Worm (Caenorhabditis elegans) whole organism, mixed stage, embryonic: ENCODE results near the gene F23F1.6.
A peak's percentile ranks its signal among the peaks of the same experiment; 100 is the strongest.

Source experiments
- M03D4.4 ChIP-seq: sonication (generic microtip); optimal IDR thresholded peaks from 2 replicates; lab custom pipeline; 2017; ENCODE audit warnings: mild to moderate bottlenecking, missing genetic modification characterization, missing compliant biosample characterization
- ceh-39 ChIP-seq: fragments of 150-350 bp; optimal IDR thresholded peaks from 2 replicates; lab custom pipeline; 2014; ENCODE audit warnings: missing biosample characterization, missing genetic modification characterization
- ceh-83 ChIP-seq: fragments of 200-800 bp; sonication (Bioruptor generic); optimal IDR thresholded peaks from 2 replicates; lab custom pipeline; 2018; ENCODE audit warnings: mild to moderate bottlenecking, missing genetic modification characterization, missing compliant biosample characterization
- ces-1 ChIP-seq: fragments of 150-350 bp; optimal IDR thresholded peaks from 2 replicates; lab custom pipeline; 2014; ENCODE audit warnings: missing biosample characterization, missing genetic modification reagents, missing genetic modification characterization
- cnd-1 ChIP-seq: fragments of 200-800 bp; sonication (Bioruptor generic); optimal IDR thresholded peaks from 2 replicates; lab custom pipeline; 2018; ENCODE audit warnings: mild to moderate bottlenecking, missing genetic modification characterization, missing compliant biosample characterization
- drap-1 ChIP-seq: fragments of 200-800 bp; sonication (Bioruptor generic); optimal IDR thresholded peaks from 3 replicates; lab custom pipeline; 2018; ENCODE audit warnings: mild to moderate bottlenecking, missing genetic modification characterization, missing compliant biosample characterization
- elt-1 ChIP-seq: sonication (generic microtip); optimal IDR thresholded peaks from 2 replicates; lab custom pipeline; 2017; ENCODE audit warnings: missing genetic modification characterization, mild to moderate bottlenecking, missing compliant biosample characterization, antibody characterized with exemption, moderate library complexity, borderline replicate concordance; ENCODE audit not compliant: insufficient read depth
- elt-3 ChIP-seq: fragments of 150-350 bp; optimal IDR thresholded peaks from 2 replicates; lab custom pipeline; 2014; ENCODE audit warnings: missing biosample characterization, missing genetic modification characterization
- ham-2 ChIP-seq: fragments of 200-800 bp; sonication (Bioruptor generic); optimal IDR thresholded peaks from 2 replicates; lab custom pipeline; 2018; ENCODE audit warnings: mild to moderate bottlenecking, missing genetic modification characterization, missing compliant biosample characterization
- hlh-1 ChIP-seq: fragments of 150-350 bp; optimal IDR thresholded peaks from 2 replicates; lab custom pipeline; 2014; ENCODE audit warnings: missing biosample characterization, missing genetic modification reagents, missing genetic modification characterization
- lin-13 ChIP-seq: fragments of 150-350 bp; optimal IDR thresholded peaks from 2 replicates; lab custom pipeline; 2014; ENCODE audit warnings: missing biosample characterization, missing genetic modification characterization
- lin-32 ChIP-seq: fragments of 200-800 bp; sonication (Bioruptor generic); optimal IDR thresholded peaks from 2 replicates; lab custom pipeline; 2018; ENCODE audit warnings: mild to moderate bottlenecking, missing genetic modification characterization, missing compliant biosample characterization
- lsy-2 ChIP-seq: fragments of 150-350 bp; optimal IDR thresholded peaks from 2 replicates; lab custom pipeline; 2014; ENCODE audit warnings: missing biosample characterization, missing genetic modification characterization
- mep-1 ChIP-seq: fragments of 150-350 bp; optimal IDR thresholded peaks from 2 replicates; lab custom pipeline; 2017; ENCODE audit warnings: missing biosample characterization, missing genetic modification reagents, missing genetic modification characterization, inconsistent platforms
- mls-2 ChIP-seq: sonication (generic microtip); optimal IDR thresholded peaks from 2 replicates; lab custom pipeline; 2016; ENCODE audit warnings: mild to moderate bottlenecking, missing genetic modification characterization, moderate library complexity, missing compliant biosample characterization
- nhr-2 ChIP-seq: fragments of 150-350 bp; optimal IDR thresholded peaks from 2 replicates; lab custom pipeline; 2014; ENCODE audit warnings: missing biosample characterization, missing genetic modification characterization
- nhr-237 ChIP-seq: fragments of 150-350 bp; optimal IDR thresholded peaks from 2 replicates; lab custom pipeline; 2014; ENCODE audit warnings: missing biosample characterization, missing genetic modification characterization
- nhr-76 ChIP-seq: sonication (generic microtip); optimal IDR thresholded peaks from 2 replicates; lab custom pipeline; 2017; ENCODE audit warnings: missing biosample characterization, missing genetic modification characterization
- pha-4 ChIP-seq: fragments of 150-350 bp; optimal IDR thresholded peaks from 2 replicates; lab custom pipeline; 2018; ENCODE audit warnings: missing biosample characterization, missing genetic modification reagents, missing genetic modification characterization
- sem-2 ChIP-seq: fragments of 200-800 bp; sonication (Bioruptor generic); optimal IDR thresholded peaks from 2 replicates; lab custom pipeline; 2018; ENCODE audit warnings: mild to moderate bottlenecking, missing genetic modification characterization, missing compliant biosample characterization
- snpc-4 ChIP-seq: fragments of 150-350 bp; optimal IDR thresholded peaks from 2 replicates; lab custom pipeline; 2014; ENCODE audit warnings: missing biosample characterization, missing genetic modification characterization
- sptf-1 ChIP-seq: sonication (generic microtip); optimal IDR thresholded peaks from 2 replicates; lab custom pipeline; 2017; ENCODE audit warnings: mild to moderate bottlenecking, missing genetic modification characterization, moderate library complexity, missing compliant biosample characterization
- tbx-8 ChIP-seq: fragments of 200-800 bp; sonication (Bioruptor generic); optimal IDR thresholded peaks from 2 replicates; lab custom pipeline; 2018; ENCODE audit warnings: mild to moderate bottlenecking, missing genetic modification characterization, moderate library complexity, missing compliant biosample characterization
- unc-120 ChIP-seq: sonication (generic microtip); optimal IDR thresholded peaks from 2 replicates; lab custom pipeline; 2017; ENCODE audit warnings: missing genetic modification characterization, missing compliant biosample characterization; ENCODE audit not compliant: poor library complexity, severe bottlenecking
- unc-39 ChIP-seq: fragments of 150-350 bp; optimal IDR thresholded peaks from 2 replicates; lab custom pipeline; 2014; ENCODE audit warnings: missing biosample characterization, missing genetic modification characterization
- zip-8 ChIP-seq: fragments of 150-350 bp; optimal IDR thresholded peaks from 2 replicates; lab custom pipeline; 2014; ENCODE audit warnings: missing biosample characterization, missing genetic modification characterization
- ztf-11 ChIP-seq: fragments of 150-350 bp; optimal IDR thresholded peaks from 2 replicates; lab custom pipeline; 2014; ENCODE audit warnings: missing biosample characterization, missing genetic modification characterization

Gene F23F1.6

ce11 chrII:23739-24138 lies 13.4 kb downstream of the F23F1.6 start:
- TF ChIP-seq sem-2 (GFP tag; lab: Kevin White, UChicago) (no peak), lsy-2 (tag; lab: Kevin White, UChicago) (no peak), pha-4 (tag; lab: Kevin White, UChicago) (no peak), hlh-1 (tag; lab: Kevin White, UChicago) (no peak), nhr-2 (tag; lab: Kevin White, UChicago) (no peak)
- TF ChIP-seq, all 35 proteins: peak for 0

ce11 chrII:23025-23424 lies 14.1 kb downstream of the F23F1.6 start, which contains the start of gene sqt-2:
Gene sqt-2, plus strand, starts transcription at chrII:23325.
- TF ChIP-seq nhr-76 (tag; lab: Kevin White, UChicago): no peak
- no peak for TF ChIP-seq ceh-83 (GFP tag; lab: Kevin White, UChicago)
- TF ChIP-seq, all 35 proteins: peak for 0

- TF ChIP-seq unc-39 (tag; lab: Kevin White, UChicago) (no peak), elt-3 (tag; lab: Kevin White, UChicago) (no peak), lsy-2 (tag; lab: Kevin White, UChicago) (no peak), ces-1 (GFP tag; lab: Kevin White, UChicago) (no peak), ceh-39 (tag; lab: Kevin White, UChicago) (no peak), nhr-237 (no peak), mep-1 (tag; lab: Kevin White, UChicago) (no peak), nhr-2 (tag; lab: Kevin White, UChicago) (no peak), unc-120 (tag; lab: Kevin White, UChicago) (no peak), sptf-1 (tag; lab: Kevin White, UChicago) (no peak), drap-1 (GFP tag; lab: Kevin White, UChicago) (no peak), snpc-4 (tag; lab: Kevin White, UChicago) (no peak), cnd-1 (no peak)
Measured at ce11 chrII:21953-22352, 15.2 kb downstream of the F23F1.6 start.

- TF ChIP-seq sem-2 (GFP tag; lab: Kevin White, UChicago) (no peak), cnd-1 (no peak), ceh-83 (GFP tag; lab: Kevin White, UChicago) (no peak), ceh-39 (tag; lab: Kevin White, UChicago) (no peak), zip-8 (tag; lab: Kevin White, UChicago) (no peak), elt-1 (tag; lab: Kevin White, UChicago) (no peak), sptf-1 (tag; lab: Kevin White, UChicago) (no peak)
Measured at ce11 chrII:19238-19637, 17.9 kb downstream of the F23F1.6 start, which contains the start of gene gmeb-1. Gene gmeb-1, plus strand, starts transcription at chrII:19538.

- TF ChIP-seq mep-1 (tag; lab: Kevin White, UChicago) (peak; percentile 60), zip-8 (tag; lab: Kevin White, UChicago) (no peak), snpc-4 (tag; lab: Kevin White, UChicago) (no peak), sptf-1 (tag; lab: Kevin White, UChicago) (peak; percentile 66), unc-120 (tag; lab: Kevin White, UChicago) (peak; percentile 69), pha-4 (tag; lab: Kevin White, UChicago) (peak; percentile 45), ceh-83 (GFP tag; lab: Kevin White, UChicago) (no peak), mls-2 (tag; lab: Kevin White, UChicago) (peak; percentile 44), ztf-11 (peak; percentile 52), M03D4.4 (peak; percentile 59), nhr-237 (peak; percentile 10), drap-1 (GFP tag; lab: Kevin White, UChicago) (peak; percentile 63)
- TF ChIP-seq, all 35 proteins: peak for 9
Measured at ce11 chrII:18787-19186, 18.3 kb downstream of the F23F1.6 start.

ce11 chrII:12685-13084 lies 24.4 kb downstream of the F23F1.6 start, which contains the start of gene best-3:
Gene best-3, plus strand, starts transcription at chrII:12985.
- TF ChIP-seq drap-1 (GFP tag; lab: Kevin White, UChicago) (no peak), lin-13 (tag; lab: Kevin White, UChicago) (no peak), mls-2 (tag; lab: Kevin White, UChicago) (no peak), unc-120 (tag; lab: Kevin White, UChicago) (no peak), ham-2 (GFP tag; lab: Kevin White, UChicago) (no peak), unc-39 (tag; lab: Kevin White, UChicago) (no peak), hlh-1 (tag; lab: Kevin White, UChicago) (no peak), lin-32 (no peak), tbx-8 (GFP tag; lab: Kevin White, UChicago) (no peak)
- TF ChIP-seq, all 35 proteins: peak for 0
